Fruit fly (Drosophila melanogaster) whole organism, pupa: ENCODE measurements around the gene CREG.
A peak's percentile ranks its signal among the peaks of the same experiment; 100 is the strongest.

ENCODE experiments used
- CG13204 ChIP-seq: fragments of 200-800 bp; sonication (Bioruptor generic); optimal IDR thresholded peaks from 2 replicates; lab custom pipeline; 2018; ENCODE audit warnings: missing biosample characterization, mild to moderate bottlenecking, missing genetic modification characterization, moderate library complexity
- CG14655 ChIP-seq: fragments of 200-800 bp; sonication (Bioruptor generic); optimal IDR thresholded peaks from 3 replicates; lab custom pipeline; 2017; ENCODE audit warnings: mild to moderate bottlenecking, missing biosample characterization, missing genetic modification reagents, missing genetic modification characterization
- CG34367 ChIP-seq: fragments of 200-800 bp; sonication (Bioruptor generic); optimal IDR thresholded peaks from 2 replicates; lab custom pipeline; 2018; ENCODE audit warnings: missing biosample characterization, mild to moderate bottlenecking, missing genetic modification characterization
- CG8159 ChIP-seq: fragments of 200-800 bp; sonication (Bioruptor generic); optimal IDR thresholded peaks from 3 replicates; lab custom pipeline; 2018; ENCODE audit warnings: missing biosample characterization, mild to moderate bottlenecking, missing genetic modification characterization, moderate library complexity
- CG8301 ChIP-seq: fragments of 200-800 bp; sonication (Bioruptor generic); optimal IDR thresholded peaks from 2 replicates; lab custom pipeline; 2018; ENCODE audit warnings: missing biosample characterization, mild to moderate bottlenecking, missing genetic modification characterization
- Pif1B ChIP-seq: fragments of 200-800 bp; sonication (Bioruptor generic); optimal IDR thresholded peaks from 3 replicates; lab custom pipeline; 2016; ENCODE audit warnings: missing biosample characterization, missing genetic modification characterization
- rn ChIP-seq: fragments of 200-800 bp; sonication (Bioruptor generic); IDR thresholded peaks from 2 replicates; pipeline ENCODE4 v1.3.6; 2022; ENCODE audit warnings: missing biosample characterization, missing genetic modification characterization

- TF ChIP-seq Pif1B (GFP tag; lab: Kevin White, UChicago) = no peak
- TF ChIP-seq CG14655 (GFP tag; lab: Kevin White, UChicago) = peak; percentile 22
- TF ChIP-seq CG13204 (GFP tag; lab: Kevin White, UChicago) = no peak
- TF ChIP-seq CG8159 = peak; percentile 34
- TF ChIP-seq CG8301 (tag; lab: Kevin White, UChicago) = peak; percentile 22
- TF ChIP-seq CG34367 (tag; lab: Kevin White, UChicago) = no peak
- TF ChIP-seq rn = no peak
Measured at dm6 chr3R:17371094-17371493, 23.3 kb downstream of the CREG start.
